Worm (Caenorhabditis elegans): ENCODE results near the gene cdo-1.

The cdo-1 gene

ce11 chrX:813063-813462, 50.3 kb downstream of the cdo-1 start, which contains the start of gene F25E2.3:
TSS of gene F25E2.3 (minus strand) at chrX:813163.
- TF ChIP-seq daf-16 (GFP tag; optimal IDR thresholded peaks at IDR 0.05) (no peak), daf-16 (tag; optimal IDR thresholded peaks at IDR 0.05) (peak; percentile 42), F10B5.3 (tag; optimal IDR thresholded peaks at IDR 0.05) (no peak)

Data from whole organism, L4 larva.